Worm (Caenorhabditis elegans) whole organism, late embryonic: ENCODE measurements around the gene clc-28.
"Not testable (repeated sequence)": the region's sequence is repeated elsewhere in the genome, so short reads cannot be mapped to it uniquely, and the experiment has no call there.

Experiments
- C38D4.7 ChIP-seq: fragments of 200-800 bp; sonication (Bioruptor generic); optimal IDR thresholded peaks from 2 replicates; lab custom pipeline; 2018; ENCODE audit warnings: mild to moderate bottlenecking, missing genetic modification characterization, moderate library complexity, missing compliant biosample characterization
- K09A11.1 ChIP-seq: sonication (generic microtip); optimal IDR thresholded peaks from 2 replicates; lab custom pipeline; 2017; ENCODE audit warnings: antibody characterized with exemption, mild to moderate bottlenecking, missing genetic modification characterization, missing compliant biosample characterization; ENCODE audit not compliant: insufficient read depth
- ceh-18 ChIP-seq: sonication (generic microtip); optimal IDR thresholded peaks from 2 replicates; lab custom pipeline; 2016; ENCODE audit warnings: missing genetic modification characterization, missing compliant biosample characterization
- ceh-2 ChIP-seq: sonication (generic microtip); optimal IDR thresholded peaks from 2 replicates; lab custom pipeline; 2016; ENCODE audit warnings: missing genotype, missing genetic modification characterization, missing compliant biosample characterization
- ceh-24 ChIP-seq: sonication (generic microtip); optimal IDR thresholded peaks from 2 replicates; lab custom pipeline; 2016; ENCODE audit warnings: mild to moderate bottlenecking, missing genetic modification characterization, missing compliant biosample characterization
- ceh-31 ChIP-seq: sonication (generic microtip); optimal IDR thresholded peaks from 2 replicates; lab custom pipeline; 2016; ENCODE audit warnings: missing genetic modification characterization, missing compliant biosample characterization
- ceh-34 ChIP-seq: sonication (generic microtip); optimal IDR thresholded peaks from 2 replicates; lab custom pipeline; 2016; ENCODE audit warnings: mild to moderate bottlenecking, missing genetic modification characterization, missing compliant biosample characterization
- elt-2 ChIP-seq: sonication (generic microtip); optimal IDR thresholded peaks from 2 replicates; lab custom pipeline; 2016; ENCODE audit warnings: missing genetic modification reagents, missing genetic modification characterization, missing compliant biosample characterization
- elt-4 ChIP-seq: sonication (generic microtip); optimal IDR thresholded peaks from 2 replicates; lab custom pipeline; 2016; ENCODE audit warnings: missing genetic modification characterization, missing compliant biosample characterization
- ets-4 ChIP-seq: sonication (generic microtip); optimal IDR thresholded peaks from 2 replicates; lab custom pipeline; 2016; ENCODE audit warnings: missing genetic modification characterization, missing compliant biosample characterization
- eyg-1 ChIP-seq: sonication (generic microtip); optimal IDR thresholded peaks from 2 replicates; lab custom pipeline; 2016; ENCODE audit warnings: missing genotype, missing genetic modification characterization, missing compliant biosample characterization
- fax-1 ChIP-seq: sonication (generic microtip); optimal IDR thresholded peaks from 2 replicates; lab custom pipeline; 2016; ENCODE audit warnings: missing genotype, missing genetic modification characterization, missing compliant biosample characterization
- hlh-13 ChIP-seq: fragments of 200-800 bp; sonication (Bioruptor generic); optimal IDR thresholded peaks from 2 replicates; lab custom pipeline; 2018; ENCODE audit warnings: mild to moderate bottlenecking, missing genetic modification characterization, missing compliant biosample characterization
- hlh-15 ChIP-seq: sonication (generic microtip); optimal IDR thresholded peaks from 2 replicates; lab custom pipeline; 2016; ENCODE audit warnings: missing genetic modification characterization, missing compliant biosample characterization
- hlh-30 ChIP-seq: sonication (generic microtip); optimal IDR thresholded peaks from 2 replicates; lab custom pipeline; 2017; ENCODE audit warnings: antibody characterized with exemption, missing genetic modification characterization, missing compliant biosample characterization; ENCODE audit not compliant: insufficient read depth
- lim-6 ChIP-seq: sonication (generic microtip); optimal IDR thresholded peaks from 2 replicates; lab custom pipeline; 2016; ENCODE audit warnings: missing genetic modification characterization, missing compliant biosample characterization
- madf-2 ChIP-seq: sonication (generic microtip); optimal IDR thresholded peaks from 2 replicates; lab custom pipeline; 2017; ENCODE audit warnings: missing genetic modification characterization, missing compliant biosample characterization
- mec-3 ChIP-seq: sonication (generic microtip); optimal IDR thresholded peaks from 2 replicates; lab custom pipeline; 2016; ENCODE audit warnings: borderline replicate concordance, missing genetic modification characterization, missing compliant biosample characterization
- nfya-1 ChIP-seq: sonication (generic microtip); optimal IDR thresholded peaks from 2 replicates; lab custom pipeline; 2017; ENCODE audit warnings: missing genetic modification characterization, mild to moderate bottlenecking, missing compliant biosample characterization, antibody characterized with exemption, moderate library complexity
- odd-2 ChIP-seq: sonication (generic microtip); optimal IDR thresholded peaks from 2 replicates; lab custom pipeline; 2017; ENCODE audit warnings: antibody characterized with exemption, mild to moderate bottlenecking, missing genetic modification characterization, missing compliant biosample characterization
- pag-3 ChIP-seq: sonication (generic microtip); optimal IDR thresholded peaks from 2 replicates; lab custom pipeline; 2016; ENCODE audit warnings: missing compliant biosample characterization, missing genetic modification characterization, borderline replicate concordance
- pat-9 ChIP-seq: fragments of 200-800 bp; sonication (Bioruptor generic); optimal IDR thresholded peaks from 2 replicates; lab custom pipeline; 2018; ENCODE audit warnings: mild to moderate bottlenecking, missing genetic modification characterization, moderate library complexity, missing compliant biosample characterization
- pha-2 ChIP-seq: sonication (generic microtip); optimal IDR thresholded peaks from 2 replicates; lab custom pipeline; 2017; ENCODE audit warnings: mild to moderate bottlenecking, missing genetic modification characterization, missing compliant biosample characterization
- pha-4 ChIP-seq: fragments of 150-350 bp; optimal IDR thresholded peaks from 2 replicates; lab custom pipeline; 2018; ENCODE audit warnings: missing biosample characterization, missing genetic modification reagents, missing genetic modification characterization
- pqm-1 ChIP-seq: sonication (generic microtip); optimal IDR thresholded peaks from 2 replicates; lab custom pipeline; 2016; ENCODE audit warnings: missing genetic modification characterization, missing compliant biosample characterization
- pros-1 ChIP-seq: fragments of 150-350 bp; optimal IDR thresholded peaks from 2 replicates; lab custom pipeline; 2014; ENCODE audit warnings: missing biosample characterization, missing genetic modification reagents, missing genetic modification characterization
- sox-2 ChIP-seq: fragments of 200-800 bp; sonication (Bioruptor generic); IDR thresholded peaks from 2 replicates; pipeline ENCODE4 v1.3.6; 2022; ENCODE audit warnings: missing genetic modification reagents, missing genetic modification characterization, missing compliant biosample characterization
- sox-4 ChIP-seq: sonication (generic microtip); optimal IDR thresholded peaks from 2 replicates; lab custom pipeline; 2017; ENCODE audit warnings: mild to moderate bottlenecking, missing genetic modification characterization, inconsistent platforms, missing compliant biosample characterization
- syd-9 ChIP-seq: sonication (generic microtip); optimal IDR thresholded peaks from 2 replicates; lab custom pipeline; 2016; ENCODE audit warnings: mild to moderate bottlenecking, missing genetic modification characterization, moderate library complexity, missing compliant biosample characterization
- tbx-2 ChIP-seq: sonication (generic microtip); optimal IDR thresholded peaks from 2 replicates; lab custom pipeline; 2016; ENCODE audit warnings: missing genetic modification characterization, missing compliant biosample characterization
- tbx-7 ChIP-seq: sonication (generic microtip); optimal IDR thresholded peaks from 2 replicates; lab custom pipeline; 2016; ENCODE audit warnings: missing genotype, missing genetic modification characterization, missing compliant biosample characterization
- unc-55 ChIP-seq: sonication (generic microtip); optimal IDR thresholded peaks from 2 replicates; lab custom pipeline; 2017; ENCODE audit warnings: missing biosample characterization, missing genetic modification reagents, missing genetic modification characterization
- unc-86 ChIP-seq: sonication (generic microtip); optimal IDR thresholded peaks from 2 replicates; lab custom pipeline; 2016; ENCODE audit warnings: missing genetic modification characterization, missing compliant biosample characterization

Gene clc-28

ce11 chrIII:8339372-8339771, at the start of gene clc-28:
Gene clc-28, minus strand, starts transcription at chrIII:8339472.
- TF ChIP-seq pha-2; pag-3 (tag; lab: Kevin White, UChicago); fax-1 (tag; lab: Kevin White, UChicago): not testable (repeated sequence)
- TF ChIP-seq, all 69 proteins: peak for 0; not testable (repeated sequence) for 69

ce11 chrIII:8380645-8381044, 41.4 kb upstream of the clc-28 start, which contains the start of gene R05D3.12:
Gene R05D3.12, plus strand, starts transcription at chrIII:8380945.
- TF ChIP-seq pha-4 (tag; lab: Kevin White, UChicago) (no peak), madf-2 (tag; lab: Kevin White, UChicago) (no peak), tbx-2 (tag; lab: Kevin White, UChicago) (no peak), K09A11.1 (tag; lab: Kevin White, UChicago) (no peak), tbx-7 (tag; lab: Kevin White, UChicago) (no peak), hlh-15 (tag; lab: Kevin White, UChicago) (no peak), hlh-13 (GFP tag; lab: Kevin White, UChicago) (no peak), hlh-30 (no peak), sox-4 (tag; lab: Kevin White, UChicago) (no peak), ceh-18 (no peak), sox-2 (GFP tag; lab: Robert Waterston, UW) (no peak), pros-1 (no peak)
- TF ChIP-seq, all 69 proteins: peak for 0

- TF ChIP-seq ets-4 (tag; lab: Kevin White, UChicago) (no peak), odd-2 (tag; lab: Kevin White, UChicago) (no peak), ceh-31 (tag; lab: Kevin White, UChicago) (no peak), eyg-1 (tag; lab: Kevin White, UChicago) (no peak), elt-2 (tag; lab: Kevin White, UChicago) (no peak), mec-3 (tag; lab: Kevin White, UChicago) (no peak), C38D4.7 (no peak), syd-9 (no peak), hlh-15 (tag; lab: Kevin White, UChicago) (no peak), pat-9 (no peak), ceh-2 (tag; lab: Kevin White, UChicago) (no peak), K09A11.1 (tag; lab: Kevin White, UChicago) (no peak), elt-4 (no peak), hlh-13 (GFP tag; lab: Kevin White, UChicago) (no peak), pqm-1 (tag; lab: Kevin White, UChicago) (no peak)
Observed at ce11 chrIII:8375000-8375399, 35.7 kb upstream of the clc-28 start, which contains the start of gene met-2. Gene met-2, plus strand, starts transcription at chrIII:8375300.

DNA sequence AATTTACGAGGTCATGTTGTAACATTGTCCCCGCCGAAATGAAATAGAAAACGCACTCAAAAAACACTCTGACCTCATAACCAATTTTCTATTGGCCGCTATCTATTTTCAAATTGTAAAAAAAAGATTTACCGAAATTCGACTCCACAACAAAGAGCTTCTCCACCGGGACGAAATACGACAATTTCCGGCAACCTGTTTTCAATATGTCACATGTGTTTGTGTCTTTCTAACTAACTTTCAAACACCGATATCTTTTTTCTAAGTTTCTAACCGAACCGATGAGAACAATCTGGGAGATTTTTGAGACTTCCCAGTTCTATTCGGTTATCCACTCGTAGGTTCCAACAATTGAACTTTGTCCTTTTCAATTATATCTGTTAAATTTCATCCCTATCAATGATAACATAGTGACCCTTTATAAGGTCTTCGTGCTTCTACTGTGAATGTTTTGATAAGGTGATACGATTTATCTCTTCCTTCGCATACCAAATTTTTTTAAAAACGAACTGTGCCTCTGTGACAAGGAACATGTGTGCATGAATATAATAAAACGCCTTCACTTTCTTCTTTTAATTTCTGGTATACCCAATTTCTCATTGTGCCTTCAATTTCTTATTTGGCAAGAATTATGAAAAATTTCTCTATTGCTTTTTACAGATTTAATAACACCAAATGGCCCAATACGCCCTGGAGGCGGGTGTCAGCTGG, 32.5 kb upstream of the clc-28 start, which contains the start of gene lmbr-1:
Gene lmbr-1 (plus strand): TSS at position 661 of the 711 bp plus-strand sequence.
- TF ChIP-seq eyg-1 (tag; lab: Kevin White, UChicago) (no peak), pros-1 (no peak), lim-6 (no peak), ceh-31 (tag; lab: Kevin White, UChicago) (no peak), unc-86 (tag; lab: Kevin White, UChicago) (no peak), unc-55 (GFP tag; lab: Kevin White, UChicago) (no peak), pqm-1 (tag; lab: Kevin White, UChicago) (no peak), ceh-34 (no peak), ets-4 (tag; lab: Kevin White, UChicago) (no peak), ceh-24 (no peak)

ce11 chrIII:8370846-8371257, 31.6 kb upstream of the clc-28 start:
- TF ChIP-seq ceh-31 (tag; lab: Kevin White, UChicago), result peak; percentile 1
- TF ChIP-seq nfya-1, result peak; percentile 57
- peak; percentile 20 for TF ChIP-seq hlh-30
- no peak for TF ChIP-seq hlh-13 (GFP tag; lab: Kevin White, UChicago)
